Worm (Caenorhabditis elegans): ENCODE results near the gene lea-1.

DNA sequence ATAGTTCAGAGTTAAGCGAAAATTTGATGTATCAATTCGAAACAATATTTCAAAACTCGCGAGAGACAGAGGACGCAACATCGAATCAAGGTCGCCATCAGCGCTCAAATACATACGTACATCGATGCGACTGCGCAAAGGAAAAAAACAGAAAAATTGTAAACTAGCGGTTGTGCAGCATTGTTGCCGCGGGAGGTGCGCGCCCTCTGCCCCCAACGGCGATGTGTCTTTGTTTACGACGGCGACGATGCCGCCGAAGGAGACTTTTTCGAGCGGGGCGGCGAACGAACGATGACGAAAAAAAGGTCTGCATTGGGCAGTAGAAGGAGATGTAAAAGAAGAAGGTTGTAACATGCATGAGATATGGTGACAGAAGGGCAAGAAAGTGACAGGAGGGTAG is 48.8 kb upstream of the lea-1 start:
- TF ChIP-seq unc-39 (tag; optimal IDR thresholded peaks at IDR 0.05) (no peak), ceh-82 (tag; optimal IDR thresholded peaks at IDR 0.05) (no peak)

Measured in whole organism, L4 larva.